Worm (Caenorhabditis elegans) whole organism, L4 larva: ENCODE results near the gene C09E10.3.

Experiments used
- D1046.2 ChIP-seq: fragments of 200-800 bp; sonication (Bioruptor generic); IDR thresholded peaks from 2 replicates; pipeline ENCODE4 v1.3.6; 2022; ENCODE audit warnings: missing genetic modification characterization, missing compliant biosample characterization
- F10B5.3 ChIP-seq: sonication (generic microtip); optimal IDR thresholded peaks from 2 replicates; lab custom pipeline; 2016; ENCODE audit warnings: mild to moderate bottlenecking, missing genetic modification characterization, missing compliant biosample characterization
- F49E8.2 ChIP-seq: sonication (generic microtip); optimal IDR thresholded peaks from 2 replicates; lab custom pipeline; 2016; ENCODE audit warnings: missing compliant biosample characterization, mild to moderate bottlenecking, missing genetic modification characterization, borderline replicate concordance
- T20F7.1 ChIP-seq: fragments of 200-800 bp; sonication (Bioruptor generic); optimal IDR thresholded peaks from 2 replicates; lab custom pipeline; 2018; ENCODE audit warnings: mild to moderate bottlenecking, missing genetic modification characterization, missing compliant biosample characterization
- T26A8.4 ChIP-seq: fragments of 200-800 bp; sonication (Bioruptor generic); IDR thresholded peaks from 2 replicates; pipeline ENCODE4 v1.3.6; 2022; ENCODE audit warnings: missing genetic modification characterization, missing compliant biosample characterization
- Y75B8A.6 ChIP-seq: fragments of 200-800 bp; sonication (Bioruptor generic); IDR thresholded peaks from 2 replicates; pipeline ENCODE4 v1.3.6; 2022; ENCODE audit warnings: missing genetic modification reagents, missing genetic modification characterization, missing compliant biosample characterization
- ZK337.2 ChIP-seq: fragments of 200-800 bp; sonication (Bioruptor generic); IDR thresholded peaks from 2 replicates; pipeline ENCODE4 v1.3.6; 2022; ENCODE audit warnings: missing genetic modification reagents, missing genetic modification characterization, missing compliant biosample characterization
- arid-1 ChIP-seq: fragments of 200-800 bp; sonication (Bioruptor generic); conservative IDR thresholded peaks from 2 replicates; pipeline ENCODE4 v1.3.6; 2022; ENCODE audit warnings: missing genetic modification reagents, missing genetic modification characterization, missing compliant biosample characterization
- attf-4 ChIP-seq: sonication (generic microtip); optimal IDR thresholded peaks from 3 replicates; lab custom pipeline; 2017; ENCODE audit warnings: missing biosample characterization, missing genetic modification characterization
- ceh-28 ChIP-seq: fragments of 150-350 bp; optimal IDR thresholded peaks from 2 replicates; lab custom pipeline; 2014; ENCODE audit warnings: missing biosample characterization, missing genetic modification reagents, missing genetic modification characterization
- ceh-32 ChIP-seq: sonication (generic microtip); optimal IDR thresholded peaks from 2 replicates; lab custom pipeline; 2016; ENCODE audit warnings: mild to moderate bottlenecking, missing genetic modification characterization, missing compliant biosample characterization; ENCODE audit not compliant: poor library complexity
- ceh-44 ChIP-seq: fragments of 200-800 bp; sonication (Bioruptor generic); IDR thresholded peaks from 2 replicates; pipeline ENCODE4 v1.3.6; 2022; ENCODE audit warnings: missing genetic modification reagents, missing genetic modification characterization, missing compliant biosample characterization
- ceh-62 ChIP-seq: sonication (generic microtip); optimal IDR thresholded peaks from 2 replicates; lab custom pipeline; 2017; ENCODE audit warnings: missing biosample characterization, missing genetic modification characterization
- daf-12 ChIP-seq: fragments of 150-350 bp; optimal IDR thresholded peaks from 2 replicates; lab custom pipeline; 2014; ENCODE audit warnings: missing biosample characterization, missing genetic modification reagents, missing genetic modification characterization
- daf-8 ChIP-seq: fragments of 200-800 bp; sonication (Bioruptor generic); IDR thresholded peaks from 2 replicates; pipeline ENCODE4 v1.3.6; 2022; ENCODE audit warnings: missing genetic modification characterization, missing compliant biosample characterization
- dve-1 ChIP-seq: sonication (generic microtip); optimal IDR thresholded peaks from 2 replicates; lab custom pipeline; 2017; ENCODE audit warnings: antibody characterized with exemption, mild to moderate bottlenecking, missing genetic modification characterization, missing compliant biosample characterization; ENCODE audit not compliant: insufficient read depth
- egl-43 ChIP-seq: fragments of 200-800 bp; sonication (Bioruptor generic); IDR thresholded peaks from 2 replicates; pipeline ENCODE4 v1.3.6; 2022; ENCODE audit warnings: missing genetic modification reagents, missing genetic modification characterization, missing compliant biosample characterization
- fkh-10 ChIP-seq: fragments of 150-350 bp; optimal IDR thresholded peaks from 2 replicates; lab custom pipeline; 2014; ENCODE audit warnings: missing biosample characterization, missing genetic modification reagents, missing genetic modification characterization
- gei-8 ChIP-seq: fragments of 200-800 bp; sonication (Bioruptor generic); optimal IDR thresholded peaks from 2 replicates; lab custom pipeline; 2018; ENCODE audit warnings: mild to moderate bottlenecking, missing genetic modification characterization, missing compliant biosample characterization
- hlh-11 ChIP-seq: fragments of 200-800 bp; sonication (Bioruptor generic); optimal IDR thresholded peaks from 2 replicates; lab custom pipeline; 2018; ENCODE audit warnings: mild to moderate bottlenecking, missing genetic modification characterization, missing compliant biosample characterization
- jun-1 ChIP-seq: fragments of 150-350 bp; optimal IDR thresholded peaks from 2 replicates; lab custom pipeline; 2014; ENCODE audit warnings: missing biosample characterization, missing genetic modification reagents, missing genetic modification characterization
- lin-13 ChIP-seq: fragments of 150-350 bp; optimal IDR thresholded peaks from 2 replicates; lab custom pipeline; 2014; ENCODE audit warnings: missing biosample characterization, missing genetic modification reagents, missing genetic modification characterization
- lin-15B ChIP-seq: fragments of 150-350 bp; sonication (generic microtip); optimal IDR thresholded peaks from 3 replicates; lab custom pipeline; 2014; ENCODE audit warnings: missing biosample characterization, missing genetic modification characterization
- lin-29 ChIP-seq: fragments of 200-800 bp; sonication (Bioruptor generic); IDR thresholded peaks from 2 replicates; pipeline ENCODE4 v1.3.6; 2022; ENCODE audit warnings: missing genetic modification reagents, missing genetic modification characterization, missing compliant biosample characterization
- lin-38 ChIP-seq: fragments of 200-800 bp; sonication (Bioruptor generic); IDR thresholded peaks from 2 replicates; pipeline ENCODE4 v1.3.6; 2022; ENCODE audit warnings: missing genetic modification reagents, missing genetic modification characterization, missing compliant biosample characterization
- madf-5 ChIP-seq, 2 experiments: fragments of 200-800 bp; sonication (Bioruptor generic); IDR thresholded peaks; 2 replicates each; pipeline ENCODE4 v1.3.6; 2022; ENCODE audit warnings: missing compliant biosample characterization in 2 of 2, missing genetic modification characterization in 2 of 2
- madf-9 ChIP-seq: fragments of 200-800 bp; sonication (Bioruptor generic); conservative IDR thresholded peaks from 2 replicates; pipeline ENCODE4 v1.3.6; 2022; ENCODE audit warnings: missing genetic modification reagents, missing genetic modification characterization, missing compliant biosample characterization
- mdl-1 ChIP-seq, 2 experiments: fragments of 150-350 bp in 1 of 2; sonication (generic microtip) in 1 of 2; optimal IDR thresholded peaks; 2 replicates each; lab custom pipeline; 2014 to 2017; ENCODE audit warnings: missing biosample characterization in 2 of 2, missing genetic modification characterization in 2 of 2
- mdt-29 ChIP-seq: fragments of 200-800 bp; sonication (Bioruptor generic); IDR thresholded peaks from 2 replicates; pipeline ENCODE4 v1.3.6; 2022; ENCODE audit warnings: missing genetic modification reagents, missing genetic modification characterization, missing compliant biosample characterization
- mep-1 ChIP-seq: fragments of 150-350 bp; sonication (generic microtip); optimal IDR thresholded peaks from 3 replicates; lab custom pipeline; 2014; ENCODE audit warnings: missing biosample characterization, missing genetic modification characterization
- mes-2 ChIP-seq: sonication (generic microtip); optimal IDR thresholded peaks from 2 replicates; lab custom pipeline; 2016; ENCODE audit warnings: missing genotype, mild to moderate bottlenecking, missing genetic modification characterization, missing compliant biosample characterization; ENCODE audit not compliant: poor library complexity, severe bottlenecking
- mxl-2 ChIP-seq: fragments of 200-800 bp; sonication (Bioruptor generic); conservative IDR thresholded peaks from 2 replicates; pipeline ENCODE4 v1.3.6; 2022; ENCODE audit warnings: missing genetic modification reagents, missing genetic modification characterization, missing compliant biosample characterization
- nhr-102 ChIP-seq: sonication (generic microtip); optimal IDR thresholded peaks from 2 replicates; lab custom pipeline; 2016; ENCODE audit warnings: mild to moderate bottlenecking, missing genetic modification characterization, moderate library complexity, missing compliant biosample characterization
- nhr-11 ChIP-seq: fragments of 150-350 bp; optimal IDR thresholded peaks from 2 replicates; lab custom pipeline; 2014; ENCODE audit warnings: missing biosample characterization, missing genetic modification characterization
- nhr-111 ChIP-seq: fragments of 200-800 bp; sonication (Bioruptor generic); optimal IDR thresholded peaks from 2 replicates; lab custom pipeline; 2018; ENCODE audit warnings: mild to moderate bottlenecking, missing genetic modification characterization, missing compliant biosample characterization
- nhr-48 ChIP-seq: sonication (generic microtip); optimal IDR thresholded peaks from 2 replicates; lab custom pipeline; 2016; ENCODE audit warnings: mild to moderate bottlenecking, missing genetic modification characterization, missing compliant biosample characterization
- nhr-6 ChIP-seq: fragments of 150-350 bp; optimal IDR thresholded peaks from 2 replicates; lab custom pipeline; 2014; ENCODE audit warnings: missing biosample characterization, missing genetic modification characterization
- nhr-76 ChIP-seq: fragments of 150-350 bp; optimal IDR thresholded peaks from 2 replicates; lab custom pipeline; 2014; ENCODE audit warnings: missing biosample characterization, missing genetic modification characterization
- php-3 ChIP-seq: fragments of 200-800 bp; sonication (Bioruptor generic); IDR thresholded peaks from 2 replicates; pipeline ENCODE4 v1.3.6; 2022; ENCODE audit warnings: missing genetic modification reagents, missing genetic modification characterization, missing compliant biosample characterization
- skn-1 ChIP-seq: fragments of 150-350 bp; optimal IDR thresholded peaks from 2 replicates; lab custom pipeline; 2014; ENCODE audit warnings: missing biosample characterization, missing genetic modification characterization
- snpc-1.2 ChIP-seq: fragments of 200-800 bp; sonication (Bioruptor generic); IDR thresholded peaks from 2 replicates; pipeline ENCODE4 v1.3.6; 2022; ENCODE audit warnings: missing genetic modification reagents, missing genetic modification characterization, missing compliant biosample characterization
- spr-1 ChIP-seq: sonication (generic microtip); optimal IDR thresholded peaks from 2 replicates; lab custom pipeline; 2016; ENCODE audit warnings: mild to moderate bottlenecking, missing genetic modification characterization, missing compliant biosample characterization
- spr-3 ChIP-seq: fragments of 200-800 bp; sonication (Bioruptor generic); optimal IDR thresholded peaks from 2 replicates; lab custom pipeline; 2018; ENCODE audit warnings: mild to moderate bottlenecking, missing genetic modification characterization, missing compliant biosample characterization
- tag-97 ChIP-seq: fragments of 200-800 bp; sonication (Bioruptor generic); IDR thresholded peaks from 2 replicates; pipeline ENCODE4 v1.3.6; 2022; ENCODE audit warnings: missing genetic modification characterization, missing compliant biosample characterization
- tra-1 ChIP-seq: fragments of 200-800 bp; sonication (Bioruptor generic); IDR thresholded peaks from 2 replicates; pipeline ENCODE4 v1.3.6; 2022; ENCODE audit warnings: missing genetic modification reagents, missing genetic modification characterization, missing compliant biosample characterization
- unc-39 ChIP-seq: sonication (generic microtip); optimal IDR thresholded peaks from 2 replicates; lab custom pipeline; 2017; ENCODE audit warnings: missing biosample characterization, missing genetic modification characterization
- zfp-2 ChIP-seq: sonication (generic microtip); optimal IDR thresholded peaks from 2 replicates; lab custom pipeline; 2016; ENCODE audit warnings: mild to moderate bottlenecking, missing genetic modification characterization, missing compliant biosample characterization
- zip-2 ChIP-seq: fragments of 150-350 bp; optimal IDR thresholded peaks from 2 replicates; lab custom pipeline; 2014; ENCODE audit warnings: missing biosample characterization, missing genetic modification characterization
- ztf-11 ChIP-seq: fragments of 150-350 bp; optimal IDR thresholded peaks from 2 replicates; lab custom pipeline; 2014; ENCODE audit warnings: missing biosample characterization, missing genetic modification characterization

The C09E10.3 gene

DNA sequence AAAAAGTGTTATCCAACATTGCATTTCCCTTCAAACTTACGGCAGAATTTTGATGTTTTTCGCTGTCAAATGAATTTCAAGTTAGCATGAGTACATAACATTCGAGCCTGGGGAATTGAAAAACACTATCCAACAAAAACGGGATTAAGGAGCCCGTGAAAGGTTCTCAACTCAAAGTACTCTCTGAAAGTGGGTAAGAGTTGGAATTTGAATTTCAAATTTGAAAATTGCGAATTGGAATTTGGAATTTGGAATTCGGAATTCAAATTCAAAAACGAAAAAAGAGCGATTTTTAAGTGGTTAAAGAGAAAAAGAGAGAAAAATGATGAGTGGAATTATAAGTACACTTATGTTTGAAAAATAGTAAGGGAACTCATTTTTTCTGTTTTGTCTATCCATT, at the start of gene C09E10.3, which contains the start of gene dgk-1:
TSS of gene C09E10.3 (minus strand) at position 101 of the 400 bp plus-strand sequence.
TSS of gene dgk-1 (minus strand) at position 183 of the 400 bp plus-strand sequence.
- no peak for TF ChIP-seq jun-1
- TF ChIP-seq spr-3 (GFP tag; lab: Kevin White, UChicago) = no peak
- no peak for TF ChIP-seq ceh-28 (tag; lab: Kevin White, UChicago)
- no peak for TF ChIP-seq mxl-2 (GFP tag; lab: Robert Waterston, UW)
- no peak for TF ChIP-seq nhr-102 (tag; lab: Kevin White, UChicago)
- no peak for TF ChIP-seq mep-1
- no peak for TF ChIP-seq ztf-11 (tag; lab: Kevin White, UChicago)
- TF ChIP-seq madf-5 (GFP tag; IDR thresholded peaks at IDR 0.05; lab: Robert Waterston, UW) = no peak
- no peak for TF ChIP-seq F10B5.3
- TF ChIP-seq snpc-1.2 (GFP tag; lab: Robert Waterston, UW) = no peak
- no peak for TF ChIP-seq ceh-44
- no peak for TF ChIP-seq T26A8.4 (GFP tag; lab: Robert Waterston, UW)

DNA sequence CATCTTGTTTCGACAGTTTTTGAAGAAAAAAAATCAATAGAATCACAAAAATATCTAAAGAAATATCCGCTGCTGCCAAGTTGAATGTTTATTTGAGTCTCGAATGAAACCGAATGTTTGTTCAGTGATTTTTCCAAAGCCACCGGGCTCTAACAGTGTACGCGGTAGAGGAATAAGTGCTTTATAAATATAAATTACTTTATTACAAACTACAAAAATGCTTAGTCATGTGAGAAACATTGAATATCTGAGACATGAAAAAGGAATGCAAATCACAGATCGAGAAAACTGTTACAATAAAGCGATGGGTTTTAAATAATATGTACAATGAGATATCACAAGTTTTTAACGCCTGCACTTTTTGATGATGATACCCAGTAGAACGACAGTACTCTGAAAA, 47.2 kb upstream of the C09E10.3 start, which contains the start of gene F55A4.7:
TSS of gene F55A4.7 (minus strand) at position 101 of the 400 bp plus-strand sequence.
- TF ChIP-seq dve-1 (no peak), attf-4 (no peak), hlh-11 (tag; lab: Kevin White, UChicago) (no peak), lin-29 (GFP tag; lab: Robert Waterston, UW) (no peak), mes-2 (no peak), nhr-48 (no peak), arid-1 (GFP tag; lab: Robert Waterston, UW) (no peak), mdt-29 (GFP tag; lab: Robert Waterston, UW) (no peak), mdl-1 (tag; optimal IDR thresholded peaks at IDR 0.05; lab: Kevin White, UChicago) (no peak), lin-15B (no peak), Y75B8A.6 (GFP tag; lab: Robert Waterston, UW) (no peak)
- TF ChIP-seq, all 104 proteins: peak for 0

DNA sequence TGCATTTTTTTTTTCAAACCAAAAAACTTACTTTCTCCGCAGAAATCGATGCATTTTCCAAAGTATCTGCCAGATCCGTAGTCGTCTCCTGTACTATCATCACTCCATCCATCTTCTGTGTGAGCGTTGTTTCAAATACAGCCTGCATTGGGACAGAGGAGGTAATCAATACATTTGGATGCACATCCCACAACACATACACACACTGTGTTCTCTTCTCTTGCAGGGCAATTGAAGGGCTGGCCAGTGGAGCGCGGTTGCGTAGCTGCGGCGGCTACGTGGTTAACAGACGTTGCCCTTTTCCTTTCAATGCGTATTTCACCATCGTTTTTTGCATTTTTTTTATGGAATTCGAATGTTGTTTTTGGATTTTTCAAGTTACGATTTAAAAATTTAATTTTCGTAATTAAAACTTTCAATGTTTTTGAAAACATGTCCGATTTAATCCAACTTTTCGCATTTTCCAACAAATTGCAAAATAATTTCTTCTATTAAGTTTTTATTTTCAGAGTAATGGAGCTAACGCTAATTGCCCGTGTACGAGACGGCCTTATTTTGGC, 43.9 kb upstream of the C09E10.3 start, which contains the start of the genes stau-1 and sec-22:
TSS of gene stau-1 (minus strand) at position 248 of the 560 bp plus-strand sequence.
TSS of gene sec-22 (plus strand) at position 510 of the 560 bp plus-strand sequence.
- TF ChIP-seq madf-9 (GFP tag; lab: Robert Waterston, UW) (no peak), ZK337.2 (GFP tag; lab: Robert Waterston, UW) (no peak), egl-43 (GFP tag; lab: Robert Waterston, UW) (no peak), F10B5.3 (no peak), zfp-2 (tag; lab: Kevin White, UChicago) (no peak), T20F7.1 (GFP tag; lab: Kevin White, UChicago) (no peak), fkh-10 (no peak), ceh-28 (tag; lab: Kevin White, UChicago) (no peak), nhr-11 (tag; lab: Kevin White, UChicago) (no peak), gei-8 (no peak), D1046.2 (GFP tag; lab: Robert Waterston, UW) (no peak), ztf-11 (tag; lab: Kevin White, UChicago) (no peak), skn-1 (tag; lab: Kevin White, UChicago) (no peak), spr-1 (tag; lab: Kevin White, UChicago) (no peak), php-3 (no peak), mdl-1 (tag; optimal IDR thresholded peaks at IDR 0.05; lab: Kevin White, UChicago) (no peak), zip-2 (tag; lab: Kevin White, UChicago) (no peak), ceh-32 (tag; lab: Kevin White, UChicago) (no peak), lin-13 (GFP tag; lab: Kevin White, UChicago) (no peak), F49E8.2 (tag; lab: Kevin White, UChicago) (no peak), ceh-62 (tag; lab: Kevin White, UChicago) (no peak), lin-15B (no peak), tag-97 (GFP tag; lab: Robert Waterston, UW) (no peak), nhr-76 (tag; lab: Kevin White, UChicago) (no peak), daf-8 (GFP tag; lab: Robert Waterston, UW) (no peak), daf-12 (tag; lab: Kevin White, UChicago) (no peak), nhr-6 (tag; lab: Kevin White, UChicago) (no peak), tra-1 (GFP tag; lab: Robert Waterston, UW) (no peak), lin-38 (GFP tag; lab: Robert Waterston, UW) (no peak; the same call in 1 of the 2 replicates), nhr-111 (GFP tag; lab: Kevin White, UChicago) (no peak), unc-39 (tag; lab: Kevin White, UChicago) (no peak)
